Fruit fly (Drosophila melanogaster) whole organism, wandering third instar larva: ENCODE results near the gene Blimp-1.

ENCODE experiments used
- CG9705 ChIP-seq: fragments of 200-800 bp; sonication (Bioruptor generic); optimal IDR thresholded peaks from 2 replicates; lab custom pipeline; 2018; ENCODE audit warnings: missing biosample characterization, mild to moderate bottlenecking, missing genetic modification characterization
- Dfd ChIP-seq: fragments of >200 bp; optimal IDR thresholded peaks from 2 replicates; lab custom pipeline; 2017; ENCODE audit warnings: missing biosample characterization, missing genetic modification characterization
- GATAd ChIP-seq: sonication (Bioruptor generic); optimal IDR thresholded peaks from 2 replicates; lab custom pipeline; 2016; ENCODE audit warnings: missing biosample characterization, missing genetic modification characterization
- Myc ChIP-seq: fragments of >200 bp; optimal IDR thresholded peaks from 2 replicates; lab custom pipeline; 2017
- N ChIP-seq: fragments of >200 bp; optimal IDR thresholded peaks from 2 replicates; lab custom pipeline; 2018; ENCODE audit warnings: missing biosample characterization, missing external identifiers, missing genetic modification characterization
- br ChIP-seq: fragments of 200-800 bp; sonication (Bioruptor generic); optimal IDR thresholded peaks from 2 replicates; lab custom pipeline; 2016; ENCODE audit warnings: missing biosample characterization, missing genetic modification characterization
- dsf ChIP-seq: sonication (Bioruptor generic); optimal IDR thresholded peaks from 2 replicates; lab custom pipeline; 2016; ENCODE audit warnings: missing biosample characterization, missing genetic modification characterization, borderline replicate concordance
- ey ChIP-seq: fragments of 200-800 bp; sonication (Bioruptor generic); optimal IDR thresholded peaks from 2 replicates; lab custom pipeline; 2016; ENCODE audit warnings: missing biosample characterization, missing genetic modification characterization
- fru ChIP-seq: fragments of 200-800 bp; sonication (Bioruptor generic); optimal IDR thresholded peaks from 3 replicates; lab custom pipeline; 2016; ENCODE audit warnings: missing biosample characterization, mild to moderate bottlenecking, missing genetic modification characterization
- h ChIP-seq: fragments of 200-800 bp; sonication (Bioruptor generic); optimal IDR thresholded peaks from 3 replicates; lab custom pipeline; 2016; ENCODE audit warnings: missing biosample characterization, mild to moderate bottlenecking, missing genetic modification characterization
- lola ChIP-seq: fragments of >200 bp; optimal IDR thresholded peaks from 2 replicates; lab custom pipeline; 2017; ENCODE audit warnings: missing biosample characterization, missing genetic modification characterization
- usp ChIP-seq: fragments of >200 bp; optimal IDR thresholded peaks from 2 replicates; lab custom pipeline; 2017; ENCODE audit warnings: missing biosample characterization, missing genetic modification characterization

- TF ChIP-seq br (GFP tag; lab: Kevin White, UChicago), result no peak
- no peak for TF ChIP-seq N (GFP tag; lab: Kevin White, UChicago)
- no peak for TF ChIP-seq fru (GFP tag; lab: Kevin White, UChicago)
- TF ChIP-seq h (GFP tag; lab: Kevin White, UChicago), result no peak
- TF ChIP-seq Myc (lab: Kevin White, UChicago), result no peak
- TF ChIP-seq CG9705 (GFP tag; lab: Kevin White, UChicago), result no peak
- TF ChIP-seq usp, result no peak
- TF ChIP-seq Dfd (GFP tag; lab: Kevin White, UChicago), result no peak
- TF ChIP-seq GATAd (GFP tag; lab: Kevin White, UChicago), result no peak
- no peak for TF ChIP-seq ey
- TF ChIP-seq dsf, result no peak
- no peak for TF ChIP-seq lola (GFP tag; lab: Kevin White, UChicago)
Measured at dm6 chr3L:5690994-5691503, 60.3 kb downstream of the Blimp-1 start.
